Fruit fly (Drosophila melanogaster) whole organism, pupa: ENCODE measurements around the gene mRpL30.

Experiments
- CG12605 ChIP-seq: fragments of 200-800 bp; sonication (Bioruptor generic); IDR thresholded peaks from 2 replicates; pipeline ENCODE4 v1.3.6; 2022; ENCODE audit warnings: missing biosample characterization, missing genetic modification characterization
- CG13204 ChIP-seq: fragments of 200-800 bp; sonication (Bioruptor generic); optimal IDR thresholded peaks from 2 replicates; lab custom pipeline; 2018; ENCODE audit warnings: missing biosample characterization, mild to moderate bottlenecking, missing genetic modification characterization, moderate library complexity
- CG15710 ChIP-seq: fragments of 200-800 bp; sonication (Bioruptor generic); optimal IDR thresholded peaks from 2 replicates; lab custom pipeline; 2018; ENCODE audit warnings: missing biosample characterization, mild to moderate bottlenecking, missing genetic modification characterization, moderate library complexity
- EcR ChIP-seq: fragments of 200-800 bp; sonication (Bioruptor generic); optimal IDR thresholded peaks from 3 replicates; lab custom pipeline; 2019; ENCODE audit warnings: missing biosample characterization, missing genetic modification characterization, mild to moderate bottlenecking, moderate library complexity, missing genetic modification reagents
- Pif1B ChIP-seq: fragments of 200-800 bp; sonication (Bioruptor generic); optimal IDR thresholded peaks from 3 replicates; lab custom pipeline; 2016; ENCODE audit warnings: missing biosample characterization, missing genetic modification characterization

DNA sequence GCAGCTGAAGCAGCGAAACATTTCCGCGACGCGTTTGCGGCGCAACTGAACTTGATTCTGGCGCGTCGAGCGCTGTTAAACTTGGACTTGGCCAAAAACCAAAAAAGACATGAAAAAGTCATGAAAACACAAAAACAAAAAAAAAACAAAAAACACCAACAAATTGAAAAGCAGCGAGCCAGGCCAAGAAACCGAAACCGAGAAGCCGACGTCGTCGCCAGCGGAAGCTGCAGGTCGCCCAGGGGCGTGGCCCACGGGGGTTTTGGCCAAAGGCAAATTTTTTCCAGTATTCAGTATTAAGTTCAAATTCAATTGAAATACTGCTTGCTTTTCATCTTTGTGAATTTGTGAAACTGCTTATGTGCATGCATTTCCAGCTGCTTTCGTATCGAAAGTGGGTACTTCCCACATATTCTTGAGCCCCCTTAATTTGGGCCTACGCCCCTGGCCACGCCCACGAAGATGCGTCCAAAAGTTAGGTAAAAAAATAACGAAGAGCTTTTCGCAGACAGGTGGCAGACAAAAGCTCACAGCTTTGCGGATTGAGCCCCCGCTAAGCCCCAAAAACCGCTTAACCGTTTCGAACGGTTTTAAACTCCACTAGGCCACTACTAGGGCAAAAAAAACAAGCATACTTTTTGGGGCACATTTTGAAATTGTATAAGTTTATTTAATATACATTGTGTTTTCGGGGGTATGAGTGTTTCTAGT lies 19.1 kb downstream of the mRpL30 start, which contains the start of gene CG3009:
- TF ChIP-seq Pif1B (GFP tag; lab: Kevin White, UChicago), result peak; percentile 95
- peak; percentile 94 for TF ChIP-seq CG13204
- peak; percentile 68 for TF ChIP-seq EcR (GFP tag; lab: Kevin White, UChicago)
- peak; percentile 96 for TF ChIP-seq CG15710 (tag; lab: Kevin White, UChicago)
- peak; percentile 96 for TF ChIP-seq CG12605 (GFP tag; lab: Robert Waterston, UW)
